Worm (Caenorhabditis elegans): ENCODE data around the gene Y67D2.2.

DNA sequence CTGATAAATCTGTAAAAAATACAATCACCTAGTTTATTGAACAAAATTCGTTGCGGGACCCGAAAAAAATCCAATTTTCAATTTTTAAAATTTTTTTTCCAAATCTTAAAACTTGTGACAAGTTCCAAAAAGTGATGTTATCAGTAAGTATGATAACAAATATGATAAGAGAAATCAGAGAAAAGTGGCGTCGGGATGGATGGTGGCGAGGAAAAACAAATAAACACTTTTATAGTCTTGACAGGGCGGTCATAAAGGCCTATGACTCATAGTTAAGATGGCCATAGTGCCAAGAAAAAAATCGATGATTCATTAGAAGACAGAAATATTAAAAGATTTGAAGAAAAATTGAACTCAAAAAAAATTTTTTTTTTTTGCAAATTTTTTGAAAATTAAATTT, 44.1 kb downstream of the Y67D2.2 start:
- TF ChIP-seq pha-4 (tag; optimal IDR thresholded peaks at IDR 0.05) (no peak), bed-3 (GFP tag; optimal IDR thresholded peaks at IDR 0.05) (no peak)
